Fruit fly (Drosophila melanogaster) whole organism, embryonic: ENCODE measurements around the gene hiro.

ENCODE experiments used
- Bdp1 ChIP-seq: fragments of 200-800 bp; sonication (Bioruptor generic); optimal IDR thresholded peaks from 3 replicates; lab custom pipeline; 2016; ENCODE audit warnings: missing biosample characterization, missing genetic modification characterization
- CG11093 ChIP-seq: fragments of 200-800 bp; sonication (Bioruptor generic); IDR thresholded peaks from 3 replicates; pipeline ENCODE4 v1.3.6; 2022; ENCODE audit warnings: missing biosample characterization, missing genetic modification characterization
- CG12071 ChIP-seq: fragments of 200-800 bp; sonication (Bioruptor generic); optimal IDR thresholded peaks from 3 replicates; lab custom pipeline; 2018; ENCODE audit warnings: missing biosample characterization, mild to moderate bottlenecking, missing genetic modification characterization
- CG12155 ChIP-seq: fragments of 200-800 bp; sonication (Bioruptor generic); optimal IDR thresholded peaks from 3 replicates; lab custom pipeline; 2016; ENCODE audit warnings: missing biosample characterization, missing genetic modification characterization
- CG12219 ChIP-seq: fragments of 200-800 bp; sonication (Bioruptor generic); optimal IDR thresholded peaks from 3 replicates; lab custom pipeline; 2018; ENCODE audit warnings: missing biosample characterization, mild to moderate bottlenecking, missing genetic modification characterization
- CG12299 ChIP-seq: fragments of 200-800 bp; sonication (Bioruptor generic); optimal IDR thresholded peaks from 2 replicates; lab custom pipeline; 2018; ENCODE audit warnings: missing biosample characterization, mild to moderate bottlenecking, missing genetic modification characterization
- CG12744 ChIP-seq: fragments of 200-800 bp; sonication (Bioruptor generic); optimal IDR thresholded peaks from 2 replicates; lab custom pipeline; 2016; ENCODE audit warnings: missing biosample characterization, missing genetic modification characterization
- CG14441 ChIP-seq: fragments of 200-800 bp; sonication (Bioruptor generic); IDR thresholded peaks from 2 replicates; pipeline ENCODE4 v1.3.6; 2022; ENCODE audit warnings: missing biosample characterization, missing genetic modification characterization
- CG17361 ChIP-seq: fragments of 200-800 bp; sonication (Bioruptor generic); IDR thresholded peaks from 3 replicates; pipeline ENCODE4 v1.3.6; 2022; ENCODE audit warnings: missing biosample characterization, missing genetic modification characterization
- CG18262 ChIP-seq: fragments of 200-800 bp; optimal IDR thresholded peaks from 3 replicates; lab custom pipeline; 2019; ENCODE audit warnings: missing biosample characterization, mild to moderate bottlenecking, missing genetic modification characterization, moderate library complexity
- CG1832 ChIP-seq: fragments of 200-800 bp; sonication (Bioruptor generic); optimal IDR thresholded peaks from 2 replicates; lab custom pipeline; 2017; ENCODE audit warnings: missing biosample characterization, mild to moderate bottlenecking, missing genetic modification characterization, inconsistent platforms
- CG18599 ChIP-seq: fragments of 200-800 bp; sonication (Bioruptor generic); optimal IDR thresholded peaks from 3 replicates; lab custom pipeline; 2017; ENCODE audit warnings: missing biosample characterization, missing genetic modification characterization, mild to moderate bottlenecking, moderate library complexity, missing genetic modification reagents
- CG33557 ChIP-seq: fragments of 200-800 bp; sonication (Bioruptor generic); optimal IDR thresholded peaks from 2 replicates; lab custom pipeline; 2019; ENCODE audit warnings: missing biosample characterization, mild to moderate bottlenecking, missing genetic modification characterization, moderate library complexity
- CG6791 ChIP-seq: fragments of 200-800 bp; sonication (Bioruptor generic); IDR thresholded peaks from 3 replicates; pipeline ENCODE4 v1.3.6; 2022; ENCODE audit warnings: missing biosample characterization, missing genetic modification characterization; ENCODE audit not compliant: partially characterized antibody
- CG7372 ChIP-seq: fragments of 200-800 bp; sonication (Bioruptor generic); IDR thresholded peaks from 2 replicates; pipeline ENCODE4 v1.3.6; 2022; ENCODE audit warnings: missing biosample characterization, missing genetic modification characterization
- CG9727 ChIP-seq: fragments of 200-800 bp; sonication (Bioruptor generic); optimal IDR thresholded peaks from 3 replicates; lab custom pipeline; 2017; ENCODE audit warnings: missing biosample characterization, mild to moderate bottlenecking, missing genetic modification characterization
- ERR ChIP-seq: fragments of 200-800 bp; sonication (Bioruptor generic); optimal IDR thresholded peaks from 2 replicates; lab custom pipeline; 2016; ENCODE audit warnings: missing biosample characterization, missing genetic modification characterization
- HLHmδ ChIP-seq: fragments of 200-800 bp; sonication (Bioruptor generic); optimal IDR thresholded peaks from 2 replicates; lab custom pipeline; 2018; ENCODE audit warnings: missing biosample characterization, mild to moderate bottlenecking, missing genetic modification characterization, moderate library complexity
- Hand ChIP-seq: fragments of 200-800 bp; sonication (Bioruptor generic); optimal IDR thresholded peaks from 2 replicates; lab custom pipeline; 2017; ENCODE audit warnings: mild to moderate bottlenecking, missing biosample characterization, missing genetic modification reagents, missing genetic modification characterization
- Hmr ChIP-seq: fragments of 200-800 bp; sonication (Bioruptor generic); optimal IDR thresholded peaks from 3 replicates; lab custom pipeline; 2017; ENCODE audit warnings: mild to moderate bottlenecking, missing biosample characterization, missing genetic modification reagents, missing genetic modification characterization
- Hsf ChIP-seq: fragments of 200-800 bp; sonication (Bioruptor generic); optimal IDR thresholded peaks from 3 replicates; lab custom pipeline; 2016; ENCODE audit warnings: missing biosample characterization, missing genetic modification characterization
- Lim3 ChIP-seq: fragments of 200-800 bp; sonication (Bioruptor generic); IDR thresholded peaks from 2 replicates; pipeline ENCODE4 v1.3.6; 2022; ENCODE audit warnings: missing biosample characterization, missing genetic modification characterization
- Mad ChIP-seq: fragments of 200-800 bp; sonication (Bioruptor generic); optimal IDR thresholded peaks from 2 replicates; lab custom pipeline; 2016; ENCODE audit warnings: missing biosample characterization, missing genetic modification characterization
- Nf-YA ChIP-seq: fragments of 200-800 bp; sonication (Bioruptor generic); IDR thresholded peaks from 2 replicates; pipeline ENCODE4 v1.3.6; 2022; ENCODE audit warnings: missing biosample characterization, missing genetic modification characterization
- Sox100B ChIP-seq: fragments of 200-800 bp; sonication (Bioruptor generic); optimal IDR thresholded peaks from 3 replicates; lab custom pipeline; 2018; ENCODE audit warnings: missing biosample characterization, mild to moderate bottlenecking, missing genetic modification characterization
- Spps ChIP-seq: fragments of 200-800 bp; sonication (Bioruptor generic); optimal IDR thresholded peaks from 2 replicates; lab custom pipeline; 2018; ENCODE audit warnings: missing biosample characterization, mild to moderate bottlenecking, missing genetic modification characterization
- Ssrp ChIP-seq: fragments of 200-800 bp; sonication (Bioruptor generic); optimal IDR thresholded peaks from 2 replicates; lab custom pipeline; 2018; ENCODE audit warnings: missing biosample characterization, mild to moderate bottlenecking, missing genetic modification characterization, moderate library complexity
- YL-1 ChIP-seq: fragments of 200-800 bp; sonication (Bioruptor generic); optimal IDR thresholded peaks from 3 replicates; lab custom pipeline; 2017; ENCODE audit warnings: missing biosample characterization, mild to moderate bottlenecking, missing genetic modification characterization
- cg ChIP-seq: fragments of 200-800 bp; sonication (Bioruptor generic); optimal IDR thresholded peaks from 3 replicates; lab custom pipeline; 2019; ENCODE audit warnings: missing biosample characterization, mild to moderate bottlenecking, missing genetic modification characterization, moderate library complexity
- ci ChIP-seq: fragments of 200-800 bp; sonication (Bioruptor generic); IDR thresholded peaks from 3 replicates; pipeline ENCODE4 v1.3.6; 2022; ENCODE audit warnings: missing biosample characterization, missing genetic modification characterization
- disco-r ChIP-seq: fragments of 200-800 bp; sonication (Bioruptor generic); optimal IDR thresholded peaks from 2 replicates; lab custom pipeline; 2016; ENCODE audit warnings: missing biosample characterization, missing genetic modification characterization
- emc ChIP-seq: fragments of 200-800 bp; sonication (Bioruptor generic); optimal IDR thresholded peaks from 2 replicates; lab custom pipeline; 2016; ENCODE audit warnings: missing biosample characterization, missing genetic modification characterization
- esg ChIP-seq: fragments of 200-800 bp; sonication (Bioruptor generic); conservative IDR thresholded peaks from 2 replicates; pipeline ENCODE4 v1.3.6; 2022; ENCODE audit warnings: missing biosample characterization, missing genetic modification characterization
- exex ChIP-seq: fragments of 200-800 bp; sonication (Bioruptor generic); optimal IDR thresholded peaks from 4 replicates; lab custom pipeline; 2018; ENCODE audit warnings: missing biosample characterization, mild to moderate bottlenecking, missing genetic modification characterization, moderate library complexity
- gce ChIP-seq: fragments of 200-800 bp; sonication (Bioruptor generic); IDR thresholded peaks from 3 replicates; pipeline ENCODE4 v1.3.6; 2022; ENCODE audit warnings: missing biosample characterization, missing genetic modification characterization
- gfzf ChIP-seq: fragments of 200-800 bp; sonication (Bioruptor generic); optimal IDR thresholded peaks from 2 replicates; lab custom pipeline; 2016; ENCODE audit warnings: missing biosample characterization, mild to moderate bottlenecking, missing genetic modification characterization, moderate library complexity
- klu ChIP-seq: fragments of 200-800 bp; sonication (Bioruptor generic); IDR thresholded peaks from 2 replicates; pipeline ENCODE4 v1.3.6; 2022; ENCODE audit warnings: missing biosample characterization, missing genetic modification characterization
- kni ChIP-seq: fragments of 200-800 bp; sonication (Bioruptor generic); optimal IDR thresholded peaks from 3 replicates; lab custom pipeline; 2017; ENCODE audit warnings: mild to moderate bottlenecking, missing biosample characterization, missing genetic modification reagents, missing genetic modification characterization
- lab ChIP-seq: fragments of 200-800 bp; sonication (Bioruptor generic); optimal IDR thresholded peaks from 3 replicates; lab custom pipeline; 2017; ENCODE audit warnings: missing biosample characterization, missing genetic modification characterization, mild to moderate bottlenecking, moderate library complexity, missing genetic modification reagents
- luna ChIP-seq: fragments of 200-800 bp; sonication (Bioruptor generic); optimal IDR thresholded peaks from 2 replicates; lab custom pipeline; 2016; ENCODE audit warnings: missing biosample characterization, missing genetic modification characterization
- maf-S ChIP-seq: fragments of 200-800 bp; sonication (Bioruptor generic); optimal IDR thresholded peaks from 2 replicates; lab custom pipeline; 2016; ENCODE audit warnings: missing biosample characterization, missing genetic modification characterization
- mam ChIP-seq: fragments of 200-800 bp; sonication (Bioruptor generic); optimal IDR thresholded peaks from 3 replicates; lab custom pipeline; 2016; ENCODE audit warnings: missing biosample characterization, missing genetic modification characterization
- mirr ChIP-seq: fragments of 200-800 bp; sonication (Bioruptor generic); optimal IDR thresholded peaks from 3 replicates; lab custom pipeline; 2018; ENCODE audit warnings: missing biosample characterization, mild to moderate bottlenecking, missing genetic modification characterization
- nau ChIP-seq: fragments of 200-800 bp; sonication (Bioruptor generic); optimal IDR thresholded peaks from 3 replicates; lab custom pipeline; 2017; ENCODE audit warnings: missing biosample characterization, mild to moderate bottlenecking, missing genetic modification characterization, missing genetic modification reagents
- prd ChIP-seq, 3 experiments: fragments of >200 bp in 2 of 3; fragments of 200-800 bp in 1 of 3; sonication (Bioruptor generic) in 1 of 3; optimal IDR thresholded peaks in 2 of 3; IDR thresholded peaks in 1 of 3; 2 replicates in 2 of 3; 3 replicates in 1 of 3; pipeline versions ENCODE4 v1.3.6 to Lab custom; 2017 to 2022; ENCODE audit warnings: missing biosample characterization in 1 of 3, missing genetic modification characterization in 1 of 3
- shn ChIP-seq: fragments of 200-800 bp; sonication (Bioruptor generic); optimal IDR thresholded peaks from 3 replicates; lab custom pipeline; 2016; ENCODE audit warnings: missing biosample characterization, missing genetic modification characterization
- ttk ChIP-seq: fragments of 200-800 bp; sonication (Bioruptor generic); IDR thresholded peaks from 2 replicates; pipeline ENCODE4 v2.1.2; 2022; ENCODE audit warnings: missing biosample characterization, missing genetic modification characterization
- twi ChIP-seq: fragments of 200-800 bp; optimal IDR thresholded peaks from 2 replicates; lab custom pipeline; 2019; ENCODE audit warnings: missing biosample characterization, mild to moderate bottlenecking, missing genetic modification characterization, moderate library complexity
- vnd ChIP-seq: fragments of 200-800 bp; sonication (Bioruptor generic); IDR thresholded peaks from 3 replicates; pipeline ENCODE4 v1.3.6; 2022; ENCODE audit warnings: missing biosample characterization, missing genetic modification characterization; ENCODE audit not compliant: partially characterized antibody
- zf30C ChIP-seq: fragments of 200-800 bp; sonication (Bioruptor generic); optimal IDR thresholded peaks from 3 replicates; lab custom pipeline; 2018; ENCODE audit warnings: missing biosample characterization, mild to moderate bottlenecking, missing genetic modification characterization

Gene hiro

dm6 chr3L:636434-636833 lies 51.3 kb downstream of the hiro start (continued):
- TF ChIP-seq CG12744 (GFP tag; lab: Kevin White, UChicago) (no peak), ci (GFP tag; lab: Robert Waterston, UW) (peak; percentile 81; the same call in 2 of the 3 replicates), esg (GFP tag; lab: Robert Waterston, UW) (peak; percentile 63), CG1832 (no peak), shn (GFP tag; lab: Kevin White, UChicago) (peak; percentile 32), gce (peak; percentile 71; the same call in 1 of the 3 replicates), ERR (GFP tag; lab: Kevin White, UChicago) (no peak), exex (tag; lab: Kevin White, UChicago) (no peak), Hsf (GFP tag; lab: Kevin White, UChicago) (peak; percentile 57), vnd (no peak), mirr (GFP tag; lab: Kevin White, UChicago) (no peak), HLHmδ (GFP tag; lab: Kevin White, UChicago) (no peak), CG17361 (GFP tag; lab: Robert Waterston, UW) (peak; percentile 55; the same call in 2 of the 3 replicates), twi (tag; lab: Kevin White, UChicago) (peak; percentile 2), Spps (tag; lab: Kevin White, UChicago) (peak; percentile 58), Hand (GFP tag; lab: Kevin White, UChicago) (no peak), CG9727 (GFP tag; lab: Kevin White, UChicago) (peak; percentile 47), disco-r (GFP tag; lab: Kevin White, UChicago) (no peak), nau (peak; percentile 57), CG6791 (GFP tag; lab: Robert Waterston, UW) (no peak), klu (GFP tag; lab: Robert Waterston, UW) (no peak), luna (GFP tag; lab: Kevin White, UChicago) (no peak), CG18262 (tag; lab: Kevin White, UChicago) (peak; percentile 75), lab (peak; percentile 54), emc (GFP tag; lab: Kevin White, UChicago) (no peak), gfzf (no peak), Hmr (GFP tag; lab: Kevin White, UChicago) (no peak), CG33557 (GFP tag; lab: Kevin White, UChicago) (no peak), kni (GFP tag; lab: Kevin White, UChicago) (no peak), Sox100B (GFP tag; lab: Kevin White, UChicago) (peak; percentile 44), CG12155 (GFP tag; lab: Kevin White, UChicago) (peak; percentile 28), mam (GFP tag; lab: Kevin White, UChicago) (no peak), Nf-YA (GFP tag; lab: Robert Waterston, UW) (no peak), zf30C (GFP tag; lab: Kevin White, UChicago) (no peak), CG18599 (peak; percentile 16), cg (GFP tag; lab: Kevin White, UChicago) (no peak), prd (optimal IDR thresholded peaks at IDR 0.05; lab: Kevin White, UChicago) (no peak), prd (GFP tag; IDR thresholded peaks at IDR 0.05; lab: Robert Waterston, UW) (peak; percentile 80; the same call in 2 of the 3 replicates), CG14441 (GFP tag; lab: Robert Waterston, UW) (peak; percentile 57), Lim3 (GFP tag; lab: Robert Waterston, UW) (no peak), CG12299 (no peak), Ssrp (peak; percentile 61), ttk (GFP tag; lab: Robert Waterston, UW) (peak; percentile 59; the same call in 1 of the 2 replicates), CG7372 (GFP tag; lab: Robert Waterston, UW) (no peak), maf-S (GFP tag; lab: Kevin White, UChicago) (peak; percentile 31), CG12071 (peak; percentile 60), YL-1 (GFP tag; lab: Kevin White, UChicago) (no peak), Mad (GFP tag; lab: Kevin White, UChicago) (peak; percentile 57), Bdp1 (GFP tag; lab: Kevin White, UChicago) (peak; percentile 20), CG11093 (GFP tag; lab: Robert Waterston, UW) (0 out of 3 replicates have a peak, but pooled peaks have one; percentile 36), CG12219 (peak; percentile 57)
